Worm (Caenorhabditis elegans) whole organism, L1 larva: ENCODE measurements around the gene rpi-1.

ENCODE experiments used
- Y116A8C.19 ChIP-seq: sonication (generic microtip); optimal IDR thresholded peaks from 2 replicates; lab custom pipeline; 2016; ENCODE audit warnings: missing compliant biosample characterization, missing genetic modification characterization, borderline replicate concordance
- blmp-1 ChIP-seq: fragments of 150-350 bp; optimal IDR thresholded peaks from 2 replicates; lab custom pipeline; 2014; ENCODE audit warnings: missing biosample characterization, missing genetic modification characterization
- ceh-63 ChIP-seq: fragments of 200-800 bp; sonication (Bioruptor generic); optimal IDR thresholded peaks from 2 replicates; lab custom pipeline; 2018; ENCODE audit warnings: mild to moderate bottlenecking, missing genetic modification characterization, missing compliant biosample characterization
- ceh-82 ChIP-seq, 3 experiments: fragments of 150-350 bp in 1 of 3; sonication (generic microtip) in 2 of 3; optimal IDR thresholded peaks; 2 replicates each; lab custom pipeline; 2014 to 2017; ENCODE audit warnings: missing biosample characterization in 3 of 3, missing genetic modification characterization in 3 of 3
- dpl-1 ChIP-seq, 3 experiments: fragments of 150-350 bp in 2 of 3; sonication (generic microtip) in 1 of 3; optimal IDR thresholded peaks; 2 replicates each; lab custom pipeline; 2014 to 2017; ENCODE audit warnings: missing biosample characterization in 3 of 3, missing genetic modification characterization in 3 of 3, missing genetic modification reagents in 3 of 3
- efl-1 ChIP-seq, 4 experiments: fragments of 150-350 bp; optimal IDR thresholded peaks in 3 of 4; peaks in 1 of 4; 1 replicate in 1 of 4; 2 replicates in 3 of 4; lab custom pipeline; 2014; ENCODE audit warnings: missing biosample characterization in 2 of 4, missing genetic modification characterization in 2 of 4, missing genetic modification reagents in 2 of 4
- efl-3 ChIP-seq: fragments of 200-800 bp; sonication (Bioruptor generic); optimal IDR thresholded peaks from 2 replicates; lab custom pipeline; 2018; ENCODE audit warnings: mild to moderate bottlenecking, missing genetic modification characterization, missing compliant biosample characterization
- egl-13 ChIP-seq: sonication (generic microtip); optimal IDR thresholded peaks from 2 replicates; lab custom pipeline; 2016; ENCODE audit warnings: missing genotype, missing genetic modification reagents, missing genetic modification characterization, missing compliant biosample characterization
- egl-27 ChIP-seq, 2 experiments: fragments of 150-350 bp in 1 of 2; sonication (generic microtip); optimal IDR thresholded peaks; 3 replicates each; lab custom pipeline; 2017 to 2018; ENCODE audit warnings: missing biosample characterization in 2 of 2, missing genetic modification characterization in 2 of 2, missing genetic modification reagents in 2 of 2
- elt-2 ChIP-seq: sonication (generic microtip); optimal IDR thresholded peaks from 2 replicates; lab custom pipeline; 2016; ENCODE audit warnings: missing genetic modification characterization, mild to moderate bottlenecking, inconsistent platforms, missing compliant biosample characterization, missing genetic modification reagents
- elt-3 ChIP-seq, 6 experiments: fragments of 150-350 bp in 1 of 6; sonication (generic microtip); optimal IDR thresholded peaks; 2 replicates each; lab custom pipeline; 2017 to 2018; ENCODE audit warnings: missing biosample characterization in 6 of 6, missing genetic modification characterization in 6 of 6, inconsistent platforms in 1 of 6
- fkh-4 ChIP-seq: sonication (generic microtip); optimal IDR thresholded peaks from 2 replicates; lab custom pipeline; 2016; ENCODE audit warnings: missing compliant biosample characterization, missing genetic modification characterization, borderline replicate concordance
- fkh-8 ChIP-seq: sonication (generic microtip); optimal IDR thresholded peaks from 2 replicates; lab custom pipeline; 2016; ENCODE audit warnings: mild to moderate bottlenecking, missing genetic modification characterization, missing compliant biosample characterization
- grh-1 ChIP-seq: fragments of 200-800 bp; sonication (Bioruptor generic); IDR thresholded peaks from 2 replicates; pipeline ENCODE4 v1.3.6; 2022; ENCODE audit warnings: missing genetic modification reagents, missing genetic modification characterization, missing compliant biosample characterization
- hlh-17 ChIP-seq: fragments of 200-800 bp; sonication (Bioruptor generic); optimal IDR thresholded peaks from 2 replicates; lab custom pipeline; 2018; ENCODE audit warnings: missing genetic modification characterization, mild to moderate bottlenecking, missing compliant biosample characterization, moderate library complexity, borderline replicate concordance
- isw-1 ChIP-seq: fragments of 200-800 bp; sonication (Bioruptor generic); IDR thresholded peaks from 2 replicates; pipeline ENCODE4 v1.3.6; 2022; ENCODE audit warnings: missing genetic modification characterization, missing compliant biosample characterization
- jun-1 ChIP-seq: fragments of 150-350 bp; optimal IDR thresholded peaks from 2 replicates; lab custom pipeline; 2014; ENCODE audit warnings: missing biosample characterization, missing genetic modification reagents, missing genetic modification characterization
- lin-13 ChIP-seq: fragments of 150-350 bp; optimal IDR thresholded peaks from 2 replicates; lab custom pipeline; 2014; ENCODE audit warnings: missing biosample characterization, missing genetic modification reagents, missing genetic modification characterization
- lin-14 ChIP-seq: fragments of 200-800 bp; sonication (Bioruptor generic); optimal IDR thresholded peaks from 2 replicates; lab custom pipeline; 2018; ENCODE audit warnings: mild to moderate bottlenecking, missing genetic modification characterization, moderate library complexity, missing compliant biosample characterization
- lin-15B ChIP-seq: fragments of 150-350 bp; sonication (generic microtip); optimal IDR thresholded peaks from 3 replicates; lab custom pipeline; 2014; ENCODE audit warnings: missing biosample characterization, missing genetic modification characterization
- lin-35 ChIP-seq, 2 experiments: fragments of 150-350 bp; optimal IDR thresholded peaks; 2 replicates each; lab custom pipeline; 2014; ENCODE audit warnings: missing biosample characterization in 2 of 2, missing genetic modification characterization in 2 of 2, missing genetic modification reagents in 2 of 2
- lin-39 ChIP-seq: fragments of 150-350 bp; optimal IDR thresholded peaks from 2 replicates; lab custom pipeline; 2014; ENCODE audit warnings: missing biosample characterization, missing genetic modification reagents, missing genetic modification characterization
- lir-3 ChIP-seq: sonication (generic microtip); optimal IDR thresholded peaks from 2 replicates; lab custom pipeline; 2016; ENCODE audit warnings: mild to moderate bottlenecking, missing genetic modification characterization, moderate library complexity, missing compliant biosample characterization; ENCODE audit not compliant: poor library complexity
- lsy-2 ChIP-seq, 2 experiments: fragments of 150-350 bp; optimal IDR thresholded peaks; 2 replicates each; lab custom pipeline; 2014; ENCODE audit warnings: missing biosample characterization in 2 of 2, missing genetic modification characterization in 2 of 2
- mab-9 ChIP-seq: fragments of 200-800 bp; sonication (Bioruptor generic); IDR thresholded peaks from 2 replicates; pipeline ENCODE4 v1.3.6; 2022; ENCODE audit warnings: missing genetic modification reagents, missing genetic modification characterization, missing compliant biosample characterization
- mef-2 ChIP-seq: fragments of 150-350 bp; optimal IDR thresholded peaks from 2 replicates; lab custom pipeline; 2014; ENCODE audit warnings: missing biosample characterization, missing genetic modification characterization
- nhr-12 ChIP-seq: sonication (generic microtip); optimal IDR thresholded peaks from 2 replicates; lab custom pipeline; 2017; ENCODE audit warnings: missing biosample characterization, missing genetic modification characterization
- nhr-20 ChIP-seq: sonication (generic microtip); optimal IDR thresholded peaks from 2 replicates; lab custom pipeline; 2016; ENCODE audit warnings: mild to moderate bottlenecking, missing genetic modification characterization, missing compliant biosample characterization
- nhr-47 ChIP-seq: sonication (generic microtip); optimal IDR thresholded peaks from 2 replicates; lab custom pipeline; 2016; ENCODE audit warnings: mild to moderate bottlenecking, missing genetic modification characterization, moderate library complexity, missing compliant biosample characterization
- nhr-77 ChIP-seq: fragments of 150-350 bp; optimal IDR thresholded peaks from 2 replicates; lab custom pipeline; 2014; ENCODE audit warnings: missing biosample characterization, missing genetic modification characterization
- nhr-85 ChIP-seq: sonication (generic microtip); peaks from one replicate; lab custom pipeline; 2016; ENCODE audit warnings: missing genetic modification characterization, inconsistent platforms, missing compliant biosample characterization
- nhr-90 ChIP-seq: sonication (generic microtip); optimal IDR thresholded peaks from 2 replicates; lab custom pipeline; 2016; ENCODE audit warnings: mild to moderate bottlenecking, missing genetic modification characterization, missing compliant biosample characterization; ENCODE audit not compliant: poor library complexity
- pqm-1 ChIP-seq: sonication (generic microtip); optimal IDR thresholded peaks from 3 replicates; lab custom pipeline; 2017; ENCODE audit warnings: missing biosample characterization, missing genetic modification characterization
- rnt-1 ChIP-seq: sonication (generic microtip); optimal IDR thresholded peaks from 2 replicates; lab custom pipeline; 2016; ENCODE audit warnings: mild to moderate bottlenecking, missing genetic modification characterization, moderate library complexity, missing compliant biosample characterization
- skn-1 ChIP-seq: fragments of 150-350 bp; optimal IDR thresholded peaks from 2 replicates; lab custom pipeline; 2014; ENCODE audit warnings: missing biosample characterization, missing genetic modification characterization
- sptf-1 ChIP-seq: fragments of 150-350 bp; optimal IDR thresholded peaks from 2 replicates; lab custom pipeline; 2014; ENCODE audit warnings: missing biosample characterization, missing genetic modification characterization
- swsn-7 ChIP-seq: sonication (generic microtip); optimal IDR thresholded peaks from 2 replicates; lab custom pipeline; 2016; ENCODE audit warnings: missing genetic modification characterization, missing compliant biosample characterization
- tbx-2 ChIP-seq: sonication (generic microtip); optimal IDR thresholded peaks from 2 replicates; lab custom pipeline; 2016; ENCODE audit warnings: missing genetic modification characterization, missing compliant biosample characterization
- unc-130 ChIP-seq: fragments of 150-350 bp; optimal IDR thresholded peaks from 2 replicates; lab custom pipeline; 2017; ENCODE audit warnings: missing biosample characterization, missing genetic modification characterization, inconsistent platforms
- unc-62 ChIP-seq: fragments of 150-350 bp; optimal IDR thresholded peaks from 2 replicates; lab custom pipeline; 2014; ENCODE audit warnings: missing biosample characterization, missing genetic modification reagents, missing genetic modification characterization
- vab-15 ChIP-seq: sonication (generic microtip); optimal IDR thresholded peaks from 2 replicates; lab custom pipeline; 2017; ENCODE audit warnings: missing genotype, mild to moderate bottlenecking, missing genetic modification characterization, missing compliant biosample characterization
- ztf-11 ChIP-seq, 2 experiments: sonication (generic microtip); optimal IDR thresholded peaks; 2 replicates each; lab custom pipeline; 2016 to 2017; ENCODE audit warnings: missing genetic modification characterization in 2 of 2, missing biosample characterization in 1 of 2, missing compliant biosample characterization in 1 of 2
- ztf-4 ChIP-seq: fragments of 150-350 bp; optimal IDR thresholded peaks from 2 replicates; lab custom pipeline; 2014; ENCODE audit warnings: missing biosample characterization, missing genetic modification characterization

rpi-1 gene

DNA sequence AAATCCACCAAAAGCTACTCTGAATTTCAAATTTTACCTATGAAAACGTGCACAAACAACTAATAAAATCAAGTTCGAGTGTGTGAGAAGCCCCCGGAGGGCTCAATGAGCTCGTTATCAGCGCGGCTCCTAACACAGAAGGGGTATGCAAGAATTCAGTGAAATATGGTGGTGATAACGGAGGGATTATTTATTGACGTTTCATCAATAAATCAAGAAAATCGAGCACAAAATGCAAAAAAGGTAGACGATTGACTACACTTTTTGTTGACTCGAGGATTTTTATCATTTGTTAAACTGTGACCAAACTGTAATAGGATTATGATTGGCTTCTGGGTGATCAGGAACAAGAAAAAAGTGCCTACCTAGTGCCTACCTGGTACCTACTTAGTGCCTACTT is 4.8 kb downstream of the rpi-1 start, which contains the start of gene zip-3:
Gene zip-3 (minus strand): TSS at position 21 of the 400 bp plus-strand sequence.
- TF ChIP-seq nhr-12 (no peak), nhr-90 (tag; lab: Kevin White, UChicago) (no peak), unc-130 (no peak), dpl-1 (GFP tag; optimal IDR thresholded peaks at IDR 0.05; lab: Kevin White, UChicago) (no peak), lin-39 (tag; lab: Kevin White, UChicago) (no peak), elt-2 (peak; percentile 56)

ce11 chrII:13956529-13956928 is 5.7 kb downstream of the rpi-1 start:
- no peak for TF ChIP-seq efl-3 (GFP tag; lab: Kevin White, UChicago)
- TF ChIP-seq nhr-20 (tag; lab: Kevin White, UChicago), result peak; percentile 20
- peak in 1 of 2 experiments; percentile 25 for TF ChIP-seq lsy-2 (tag; optimal IDR thresholded peaks at IDR 0.05; lab: Kevin White, UChicago)
- no peak for TF ChIP-seq ztf-4 (tag; lab: Kevin White, UChicago)
- no peak for TF ChIP-seq pqm-1
- no peak for TF ChIP-seq Y116A8C.19 (tag; lab: Kevin White, UChicago)
- no peak for TF ChIP-seq fkh-4 (tag; lab: Kevin White, UChicago)
- TF ChIP-seq efl-1 (optimal IDR thresholded peaks at IDR 0.05; lab: Kevin White, UChicago), result no peak
- peak in 1 of 2 experiments; percentile 67 for TF ChIP-seq efl-1 (GFP tag; optimal IDR thresholded peaks at IDR 0.05 in 1 of 2; lab: Kevin White, UChicago)
- no peak for TF ChIP-seq swsn-7 (tag; lab: Kevin White, UChicago)
- TF ChIP-seq nhr-77 (tag; lab: Kevin White, UChicago), result peak; percentile 4
- TF ChIP-seq vab-15 (tag; lab: Kevin White, UChicago), result no peak
- TF ChIP-seq elt-2, result peak; percentile 89
- TF ChIP-seq lir-3 (tag; lab: Kevin White, UChicago), result no peak
- no peak for TF ChIP-seq ztf-11 (tag; optimal IDR thresholded peaks at IDR 0.05; lab: Kevin White, UChicago)
- TF ChIP-seq lin-35 (GFP tag; optimal IDR thresholded peaks at IDR 0.05; lab: Kevin White, UChicago), result peak in 1 of 2 experiments; percentile 38

DNA sequence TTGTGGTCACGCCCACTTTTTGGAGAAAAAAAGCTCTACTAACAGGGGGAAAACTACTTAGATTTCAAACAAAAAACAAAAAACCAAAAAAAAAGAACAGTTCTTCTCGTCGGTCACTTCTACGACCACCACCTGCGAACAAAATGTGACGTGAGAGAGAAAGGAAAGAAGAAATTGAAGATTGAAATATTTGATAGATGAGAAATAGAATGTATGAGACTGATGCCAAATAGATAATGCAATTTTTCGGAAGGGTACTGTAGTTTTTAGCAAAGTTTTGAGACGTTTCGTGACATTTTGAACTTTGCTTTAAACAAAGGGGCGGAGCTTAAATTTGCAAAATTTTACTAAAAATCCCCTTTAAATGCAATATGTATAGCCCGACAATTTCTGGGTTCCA is 7.2 kb downstream of the rpi-1 start:
- no peak for TF ChIP-seq lin-35 (GFP tag; optimal IDR thresholded peaks at IDR 0.05; lab: Kevin White, UChicago)
- TF ChIP-seq sptf-1 (tag; lab: Kevin White, UChicago), result no peak
- peak; percentile 34 for TF ChIP-seq nhr-20 (tag; lab: Kevin White, UChicago)
- peak in 1 of 2 experiments; percentile 56 for TF ChIP-seq lsy-2 (tag; optimal IDR thresholded peaks at IDR 0.05; lab: Kevin White, UChicago)
- TF ChIP-seq lin-15B (tag; lab: Kevin White, UChicago), result no peak
- TF ChIP-seq ceh-63 (GFP tag; lab: Kevin White, UChicago), result no peak
- TF ChIP-seq lin-14 (GFP tag; lab: Kevin White, UChicago), result peak; percentile 44
- no peak for TF ChIP-seq fkh-8 (tag; lab: Kevin White, UChicago)
- no peak for TF ChIP-seq dpl-1 (GFP tag; optimal IDR thresholded peaks at IDR 0.05; lab: Kevin White, UChicago)
- no peak for TF ChIP-seq egl-13 (tag; lab: Kevin White, UChicago)
- TF ChIP-seq lin-13 (GFP tag; lab: Kevin White, UChicago), result no peak
- no peak for TF ChIP-seq nhr-90 (tag; lab: Kevin White, UChicago)
- TF ChIP-seq vab-15 (tag; lab: Kevin White, UChicago), result no peak
- TF ChIP-seq elt-3 (tag; optimal IDR thresholded peaks at IDR 0.05; lab: Kevin White, UChicago), result peak in 1 of 6 experiments; percentile 12
- TF ChIP-seq swsn-7 (tag; lab: Kevin White, UChicago), result no peak
- TF ChIP-seq mef-2 (tag; lab: Kevin White, UChicago), result no peak
- peak; percentile 72 for TF ChIP-seq blmp-1
- TF ChIP-seq jun-1 (tag; lab: Kevin White, UChicago), result no peak
- TF ChIP-seq ceh-82 (tag; optimal IDR thresholded peaks at IDR 0.05; lab: Kevin White, UChicago), result no peak
- TF ChIP-seq isw-1, result no peak
- TF ChIP-seq, all 84 proteins: peak for 5

DNA sequence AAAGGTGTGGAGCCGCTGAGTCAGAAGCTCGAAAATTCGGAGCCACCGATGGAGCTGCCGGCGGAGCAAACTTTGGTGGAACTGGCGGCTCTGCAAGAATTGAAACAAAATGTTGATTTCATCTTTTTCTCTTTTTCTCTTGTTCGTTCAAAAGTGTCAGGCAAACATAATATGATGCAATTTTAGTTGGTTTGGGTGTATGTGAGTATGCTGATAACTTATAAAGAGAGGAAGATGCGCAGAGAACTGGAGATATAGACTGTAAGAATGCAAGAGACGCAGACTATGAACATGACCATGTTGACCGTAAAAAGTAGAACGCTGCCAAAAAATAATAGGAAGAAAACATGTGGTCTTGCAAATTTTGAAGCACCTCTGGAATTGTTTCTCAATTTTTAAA is 8.1 kb downstream of the rpi-1 start:
- TF ChIP-seq tbx-2 (tag; lab: Kevin White, UChicago) (peak; percentile 1), nhr-47 (tag; lab: Kevin White, UChicago) (no peak), skn-1 (no peak), blmp-1 (peak; percentile 3), rnt-1 (no peak), hlh-17 (no peak), lin-15B (tag; lab: Kevin White, UChicago) (no peak), lin-35 (GFP tag; optimal IDR thresholded peaks at IDR 0.05; lab: Kevin White, UChicago) (peak in 1 of 2 experiments; percentile 44), elt-3 (tag; optimal IDR thresholded peaks at IDR 0.05; lab: Kevin White, UChicago) (peak in 1 of 6 experiments; percentile 39), sptf-1 (tag; lab: Kevin White, UChicago) (no peak), egl-27 (tag; optimal IDR thresholded peaks at IDR 0.05; lab: Kevin White, UChicago) (no peak), mef-2 (tag; lab: Kevin White, UChicago) (no peak), lin-39 (tag; lab: Kevin White, UChicago) (no peak), nhr-85 (tag; lab: Kevin White, UChicago) (peak; percentile 25), vab-15 (tag; lab: Kevin White, UChicago) (no peak), swsn-7 (tag; lab: Kevin White, UChicago) (no peak), grh-1 (GFP tag; lab: Robert Waterston, UW) (no peak), nhr-20 (tag; lab: Kevin White, UChicago) (peak; percentile 61), mab-9 (no peak), unc-62 (GFP tag; lab: Kevin White, UChicago) (no peak)
